Worm (Caenorhabditis elegans) whole organism, L3 larva: ENCODE results near the gene bus-17.

Experiments used
- ama-1 ChIP-seq: fragments of 150-350 bp; optimal IDR thresholded peaks from 2 replicates; lab custom pipeline; 2018
- ceh-16 ChIP-seq: sonication (generic microtip); optimal IDR thresholded peaks from 2 replicates; lab custom pipeline; 2017; ENCODE audit warnings: missing biosample characterization, missing genetic modification characterization
- ceh-28 ChIP-seq: fragments of 150-350 bp; optimal IDR thresholded peaks from 2 replicates; lab custom pipeline; 2014; ENCODE audit warnings: missing biosample characterization, missing genetic modification reagents, missing genetic modification characterization
- ceh-9 ChIP-seq: sonication (generic microtip); optimal IDR thresholded peaks from 2 replicates; lab custom pipeline; 2018; ENCODE audit warnings: missing biosample characterization, missing genetic modification characterization
- daf-12 ChIP-seq: fragments of 150-350 bp; optimal IDR thresholded peaks from 2 replicates; lab custom pipeline; 2014; ENCODE audit warnings: missing biosample characterization, missing genetic modification reagents, missing genetic modification characterization
- egl-27 ChIP-seq: sonication (generic microtip); optimal IDR thresholded peaks from 4 replicates; lab custom pipeline; 2017; ENCODE audit warnings: missing biosample characterization, missing genetic modification reagents, missing genetic modification characterization
- elt-1 ChIP-seq: fragments of 150-350 bp; optimal IDR thresholded peaks from 2 replicates; lab custom pipeline; 2014; ENCODE audit warnings: missing biosample characterization, missing genetic modification characterization
- elt-2 ChIP-seq: sonication (generic microtip); optimal IDR thresholded peaks from 2 replicates; lab custom pipeline; 2016; ENCODE audit warnings: missing genetic modification reagents, mild to moderate bottlenecking, missing genetic modification characterization, missing compliant biosample characterization
- eor-1 ChIP-seq, 2 experiments: fragments of 150-350 bp; optimal IDR thresholded peaks; 2 replicates each; lab custom pipeline; 2014 to 2018; ENCODE audit warnings: missing biosample characterization in 2 of 2, missing genetic modification characterization in 2 of 2
- fkh-10 ChIP-seq: sonication (generic microtip); optimal IDR thresholded peaks from 2 replicates; lab custom pipeline; 2017; ENCODE audit warnings: missing biosample characterization, missing genetic modification reagents, missing genetic modification characterization
- fkh-2 ChIP-seq: fragments of 150-350 bp; optimal IDR thresholded peaks from 2 replicates; lab custom pipeline; 2014; ENCODE audit warnings: missing biosample characterization, missing genetic modification reagents, missing genetic modification characterization
- jun-1 ChIP-seq: fragments of 150-350 bp; optimal IDR thresholded peaks from 2 replicates; lab custom pipeline; 2014; ENCODE audit warnings: missing biosample characterization, missing genetic modification reagents, missing genetic modification characterization
- lin-15B ChIP-seq: fragments of 150-350 bp; optimal IDR thresholded peaks from 2 replicates; lab custom pipeline; 2014; ENCODE audit warnings: missing biosample characterization, missing genetic modification characterization
- lin-39 ChIP-seq: fragments of 150-350 bp; optimal IDR thresholded peaks from 2 replicates; lab custom pipeline; 2018; ENCODE audit warnings: missing biosample characterization, missing genetic modification reagents, missing genetic modification characterization
- lsy-12 ChIP-seq: sonication (generic microtip); optimal IDR thresholded peaks from 2 replicates; lab custom pipeline; 2016; ENCODE audit warnings: mild to moderate bottlenecking, missing genetic modification characterization, missing compliant biosample characterization
- mdl-1 ChIP-seq: fragments of 150-350 bp; optimal IDR thresholded peaks from 2 replicates; lab custom pipeline; 2014; ENCODE audit warnings: missing biosample characterization, missing genetic modification characterization
- nfya-1 ChIP-seq: sonication (generic microtip); optimal IDR thresholded peaks from 2 replicates; lab custom pipeline; 2017; ENCODE audit warnings: missing genetic modification characterization, mild to moderate bottlenecking, missing compliant biosample characterization, antibody characterized with exemption, moderate library complexity; ENCODE audit not compliant: insufficient read depth
- nhr-11 ChIP-seq: fragments of 150-350 bp; optimal IDR thresholded peaks from 2 replicates; lab custom pipeline; 2014; ENCODE audit warnings: missing biosample characterization, missing genetic modification characterization
- nhr-23 ChIP-seq: fragments of 150-350 bp; optimal IDR thresholded peaks from 2 replicates; lab custom pipeline; 2014; ENCODE audit warnings: missing biosample characterization, missing genetic modification reagents, missing genetic modification characterization
- nhr-25 ChIP-seq: sonication (generic microtip); optimal IDR thresholded peaks from 2 replicates; lab custom pipeline; 2017; ENCODE audit warnings: missing biosample characterization, missing genetic modification characterization
- nhr-28 ChIP-seq: fragments of 150-350 bp; optimal IDR thresholded peaks from 2 replicates; lab custom pipeline; 2014; ENCODE audit warnings: missing biosample characterization, missing genetic modification characterization
- nhr-43 ChIP-seq: sonication (generic microtip); optimal IDR thresholded peaks from 2 replicates; lab custom pipeline; 2016; ENCODE audit warnings: mild to moderate bottlenecking, missing genetic modification characterization, missing compliant biosample characterization; ENCODE audit not compliant: poor library complexity, severe bottlenecking
- nhr-67 ChIP-seq: fragments of 150-350 bp; optimal IDR thresholded peaks from 2 replicates; lab custom pipeline; 2014; ENCODE audit warnings: missing biosample characterization, missing genetic modification characterization
- nhr-76 ChIP-seq: fragments of 150-350 bp; sonication (generic microtip); optimal IDR thresholded peaks from 5 replicates; lab custom pipeline; 2014; ENCODE audit warnings: missing biosample characterization, missing genetic modification characterization
- nhr-77 ChIP-seq: fragments of 150-350 bp; optimal IDR thresholded peaks from 2 replicates; lab custom pipeline; 2014; ENCODE audit warnings: missing biosample characterization, missing genetic modification characterization
- pqm-1 ChIP-seq: fragments of 150-350 bp; optimal IDR thresholded peaks from 2 replicates; lab custom pipeline; 2017; ENCODE audit warnings: missing biosample characterization, missing genetic modification characterization, inconsistent platforms
- sea-2 ChIP-seq: fragments of 150-350 bp; sonication (generic microtip); optimal IDR thresholded peaks from 4 replicates; lab custom pipeline; 2014; ENCODE audit warnings: missing biosample characterization, missing genetic modification reagents, missing genetic modification characterization
- tbx-2 ChIP-seq: sonication (generic microtip); optimal IDR thresholded peaks from 2 replicates; lab custom pipeline; 2016; ENCODE audit warnings: mild to moderate bottlenecking, missing genetic modification characterization, missing compliant biosample characterization
- unc-39 ChIP-seq: sonication (generic microtip); optimal IDR thresholded peaks from 4 replicates; lab custom pipeline; 2017; ENCODE audit warnings: missing biosample characterization, missing genetic modification characterization
- unc-62 ChIP-seq: fragments of 150-350 bp; sonication (generic microtip); optimal IDR thresholded peaks from 4 replicates; lab custom pipeline; 2014; ENCODE audit warnings: missing biosample characterization, missing genetic modification reagents, missing genetic modification characterization
- zag-1 ChIP-seq: fragments of 150-350 bp; optimal IDR thresholded peaks from 2 replicates; lab custom pipeline; 2014; ENCODE audit warnings: missing biosample characterization, missing genetic modification characterization
- ztf-4 ChIP-seq: fragments of 150-350 bp; optimal IDR thresholded peaks from 2 replicates; lab custom pipeline; 2014; ENCODE audit warnings: missing biosample characterization, missing genetic modification characterization

Gene bus-17

DNA sequence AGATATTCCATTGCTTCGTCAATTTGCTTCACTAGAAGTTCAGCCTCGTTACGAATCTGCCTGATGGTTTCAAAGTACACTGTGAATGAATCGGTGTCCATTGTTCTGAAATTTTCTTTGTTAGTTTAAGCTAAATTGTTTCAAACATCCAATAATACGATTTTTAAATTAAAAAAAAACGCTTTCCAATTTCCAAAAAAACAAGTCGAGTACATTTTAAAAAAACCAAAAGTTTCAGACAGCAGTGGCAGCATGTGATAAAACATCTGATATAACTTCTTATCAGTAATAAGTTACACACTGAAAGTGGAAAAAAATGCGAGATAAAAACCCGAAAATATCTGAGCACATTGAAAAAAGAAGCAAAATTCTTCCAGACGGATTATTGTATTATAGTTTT lies 33.4 kb upstream of the bus-17 start, which contains the start of gene Y7A5A.6:
Y7A5A.6 (minus strand) TSS at position 101 of the 400 bp plus-strand sequence.
- TF ChIP-seq elt-2 (tag; lab: Kevin White, UChicago), result peak; percentile 50
- no peak for TF ChIP-seq ztf-4 (tag; lab: Kevin White, UChicago)
- no peak for TF ChIP-seq nhr-67
- no peak for TF ChIP-seq unc-39 (tag; lab: Kevin White, UChicago)
- no peak for TF ChIP-seq nhr-28
- no peak for TF ChIP-seq nhr-76 (tag; lab: Kevin White, UChicago)

- TF ChIP-seq lsy-12 (peak; percentile 6), nhr-43 (peak; percentile 68), nhr-28 (no peak), fkh-10 (GFP tag; lab: Kevin White, UChicago) (no peak), nhr-23 (peak; percentile 50), mdl-1 (tag; lab: Kevin White, UChicago) (no peak), sea-2 (no peak), nhr-77 (tag; lab: Kevin White, UChicago) (no peak), nhr-25 (tag; lab: Kevin White, UChicago) (peak; percentile 29)
These were observed 30.5 kb upstream of the bus-17 start for ce11 chrX:15796633-15797032.

ce11 chrX:15794977-15795376 lies 28.8 kb upstream of the bus-17 start, which contains the start of gene Y7A5A.10:
TSS of gene Y7A5A.10 (minus strand) at chrX:15795077.
- TF ChIP-seq nhr-25 (tag; lab: Kevin White, UChicago) (no peak), nhr-11 (tag; lab: Kevin White, UChicago) (no peak), pqm-1 (tag; lab: Kevin White, UChicago) (no peak), tbx-2 (tag; lab: Kevin White, UChicago) (no peak), ceh-16 (tag; lab: Kevin White, UChicago) (no peak), zag-1 (tag; lab: Kevin White, UChicago) (no peak), jun-1 (tag; lab: Kevin White, UChicago) (no peak)
- TF ChIP-seq, all 47 proteins: peak for 0

DNA sequence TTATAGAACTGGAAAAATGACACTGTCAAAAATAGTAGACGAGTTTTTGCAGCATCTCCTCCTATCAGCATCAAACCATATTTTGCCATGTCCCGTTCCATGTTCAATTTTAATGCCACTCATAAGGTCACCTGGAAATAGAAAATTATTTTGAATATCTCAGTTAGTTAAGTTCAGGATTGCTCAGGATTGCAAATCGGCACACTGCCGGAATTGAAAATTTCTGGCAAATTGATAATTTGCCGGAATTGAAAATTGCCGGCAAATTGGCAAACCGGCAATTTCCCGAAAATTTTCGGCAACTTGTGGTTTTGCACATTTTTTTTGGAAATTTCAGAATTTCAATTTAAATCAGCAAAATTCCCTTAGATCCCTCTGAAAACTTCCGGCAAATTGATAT lies 20.6 kb upstream of the bus-17 start, which contains the start of gene Y7A5A.5:
Y7A5A.5 (minus strand) TSS at position 101 of the 400 bp plus-strand sequence.
- TF ChIP-seq daf-12, result no peak

DNA sequence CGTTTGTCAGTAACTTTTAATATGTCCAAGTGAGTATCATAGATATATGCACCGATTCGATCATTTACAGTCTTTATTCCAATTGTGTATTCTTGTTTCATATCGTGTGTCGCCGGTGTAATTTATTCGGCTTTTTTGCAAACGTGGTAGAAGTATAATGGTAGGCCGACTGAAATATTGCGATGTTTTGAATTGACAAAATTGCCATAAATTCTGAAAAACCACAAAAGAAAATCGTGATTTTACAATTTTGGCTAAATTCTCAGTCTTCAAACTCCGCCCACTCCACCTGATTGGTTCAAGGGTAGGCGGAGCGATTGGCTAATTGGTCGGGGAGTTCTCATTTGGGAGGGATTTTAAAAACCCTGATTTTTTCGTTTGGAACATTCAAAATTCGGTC lies 18.4 kb upstream of the bus-17 start, which contains the start of gene Y7A5A.3:
Y7A5A.3 (minus strand) TSS at position 101 of the 400 bp plus-strand sequence.
- TF ChIP-seq elt-1 (tag; lab: Kevin White, UChicago) (no peak), nhr-43 (no peak), eor-1 (tag; optimal IDR thresholded peaks at IDR 0.05; lab: Kevin White, UChicago) (no peak)

ce11 chrX:15782027-15782426 lies 15.9 kb upstream of the bus-17 start, which contains the start of gene Y7A5A.24:
TSS of gene Y7A5A.24 (minus strand) at chrX:15782127.
- TF ChIP-seq egl-27 (tag; lab: Kevin White, UChicago), result no peak
- no peak for TF ChIP-seq ama-1 (lab: Kevin White, UChicago)
- TF ChIP-seq ceh-28, result no peak
- no peak for TF ChIP-seq unc-62 (GFP tag; lab: Kevin White, UChicago)
- no peak for TF ChIP-seq nhr-25 (tag; lab: Kevin White, UChicago)
- no peak for TF ChIP-seq ceh-9 (tag; lab: Kevin White, UChicago)
- TF ChIP-seq nhr-77 (tag; lab: Kevin White, UChicago), result no peak
- TF ChIP-seq ztf-4 (tag; lab: Kevin White, UChicago), result no peak
- no peak for TF ChIP-seq eor-1 (tag; optimal IDR thresholded peaks at IDR 0.05; lab: Kevin White, UChicago)
- no peak for TF ChIP-seq fkh-2 (tag; lab: Kevin White, UChicago)
- TF ChIP-seq elt-2 (tag; lab: Kevin White, UChicago), result no peak
- TF ChIP-seq nfya-1 (tag; lab: Kevin White, UChicago), result no peak
- TF ChIP-seq lin-15B, result no peak
- TF ChIP-seq nhr-43, result no peak
- no peak for TF ChIP-seq lin-39 (tag; lab: Kevin White, UChicago)
- TF ChIP-seq nhr-76 (tag; lab: Kevin White, UChicago), result no peak
- TF ChIP-seq elt-1 (tag; lab: Kevin White, UChicago), result no peak
- TF ChIP-seq nhr-23, result no peak
